Worm (Caenorhabditis elegans): ENCODE results near the gene skpo-1.

The skpo-1 gene

DNA sequence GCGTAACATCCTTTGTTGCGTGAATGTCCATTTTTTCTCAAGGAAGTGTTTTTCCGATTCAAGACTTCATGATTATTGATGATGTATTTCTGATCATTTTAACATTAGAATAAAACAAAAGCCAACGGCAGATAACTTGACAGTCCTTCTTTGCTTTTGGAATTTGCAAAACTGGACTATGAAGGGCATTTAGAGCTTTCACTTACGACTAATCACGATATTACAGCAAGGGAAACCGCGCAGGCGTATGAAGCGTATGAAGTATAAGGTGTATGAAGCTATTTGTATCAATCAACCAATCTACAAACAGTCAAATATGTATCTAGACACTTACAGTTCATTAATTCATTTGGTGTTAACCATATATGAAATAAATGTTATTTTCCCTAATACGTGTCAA is 26.9 kb downstream of the skpo-1 start:
- no peak for TF ChIP-seq lin-11 (tag; optimal IDR thresholded peaks at IDR 0.05)
- TF ChIP-seq ceh-31 (tag; optimal IDR thresholded peaks at IDR 0.05) = no peak
- no peak for TF ChIP-seq dve-1 (tag; optimal IDR thresholded peaks at IDR 0.05)
- TF ChIP-seq ztf-16 (tag; optimal IDR thresholded peaks at IDR 0.05) = no peak
- no peak for TF ChIP-seq dmd-4 (tag; optimal IDR thresholded peaks at IDR 0.05; ENCODE audit: borderline replicate concordance)
- no peak for TF ChIP-seq ceh-2 (tag; optimal IDR thresholded peaks at IDR 0.05)
- no peak for TF ChIP-seq K02D7.2 (tag; optimal IDR thresholded peaks at IDR 0.05)
- no peak for TF ChIP-seq pat-9 (tag; optimal IDR thresholded peaks at IDR 0.05)
- no peak for TF ChIP-seq T23F11.4 (GFP tag; optimal IDR thresholded peaks at IDR 0.05)
- no peak for TF ChIP-seq ceh-48 (tag; optimal IDR thresholded peaks at IDR 0.05)
- TF ChIP-seq ceh-30 (tag; optimal IDR thresholded peaks at IDR 0.05) = no peak
- TF ChIP-seq unc-42 (tag; optimal IDR thresholded peaks at IDR 0.05) = no peak

DNA sequence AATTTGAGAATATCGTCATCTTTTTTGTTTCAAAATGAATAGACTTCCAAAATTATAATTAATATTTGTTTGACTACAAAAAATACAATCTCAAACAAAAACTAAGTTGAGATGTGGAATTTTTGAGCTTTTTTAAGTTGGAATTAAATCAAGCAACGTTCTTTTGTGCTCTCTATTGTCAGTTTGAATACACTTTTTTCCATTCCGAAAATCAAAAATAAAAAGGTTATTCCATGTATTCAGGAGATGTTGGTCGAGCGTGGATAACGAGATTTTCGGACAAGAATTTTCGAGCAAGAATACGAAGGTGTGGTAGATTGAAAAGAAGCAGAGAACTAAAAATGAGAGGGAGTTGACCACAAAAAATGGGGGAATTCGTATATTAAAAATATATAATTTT is 34.5 kb downstream of the skpo-1 start:
- TF ChIP-seq ceh-18 (tag; optimal IDR thresholded peaks at IDR 0.05) = no peak
- TF ChIP-seq Y22D7AL.16 (tag; optimal IDR thresholded peaks at IDR 0.05) = no peak
- TF ChIP-seq pat-9 (tag; optimal IDR thresholded peaks at IDR 0.05) = no peak
- no peak for TF ChIP-seq lim-6 (tag; optimal IDR thresholded peaks at IDR 0.05)
- no peak for TF ChIP-seq elt-4 (tag; optimal IDR thresholded peaks at IDR 0.05)

DNA sequence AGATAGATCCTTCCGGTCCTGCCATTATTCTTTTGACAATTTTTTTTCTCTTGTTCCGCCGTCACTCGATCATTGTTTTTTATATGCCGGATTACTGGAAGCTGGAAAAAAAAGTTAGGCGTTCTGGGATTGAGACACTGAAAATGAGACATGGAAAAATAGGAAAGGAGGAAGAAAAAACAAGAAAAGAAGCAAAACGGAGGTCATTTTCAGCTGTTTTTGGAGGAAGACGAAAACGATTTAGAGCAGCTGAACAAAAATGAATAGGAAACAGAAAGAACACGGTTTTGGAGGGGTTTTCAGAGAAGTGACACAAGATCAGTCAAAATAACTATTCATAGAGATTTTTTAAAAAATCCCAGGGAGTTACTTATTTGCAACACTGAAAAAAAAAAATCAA is 35.6 kb downstream of the skpo-1 start, which contains the start of gene amt-3:
Gene amt-3 (minus strand): TSS at position 101 of the 400 bp plus-strand sequence.
- TF ChIP-seq pat-9 (tag; optimal IDR thresholded peaks at IDR 0.05) (no peak), npax-4 (tag; optimal IDR thresholded peaks at IDR 0.05) (no peak), ceh-34 (tag; optimal IDR thresholded peaks at IDR 0.05) (no peak), sdc-2 (tag; optimal IDR thresholded peaks at IDR 0.05) (no peak), fkh-6 (tag; optimal IDR thresholded peaks at IDR 0.05) (no peak), sox-4 (tag; optimal IDR thresholded peaks at IDR 0.05) (no peak), pqm-1 (tag; optimal IDR thresholded peaks at IDR 0.05) (no peak)

DNA sequence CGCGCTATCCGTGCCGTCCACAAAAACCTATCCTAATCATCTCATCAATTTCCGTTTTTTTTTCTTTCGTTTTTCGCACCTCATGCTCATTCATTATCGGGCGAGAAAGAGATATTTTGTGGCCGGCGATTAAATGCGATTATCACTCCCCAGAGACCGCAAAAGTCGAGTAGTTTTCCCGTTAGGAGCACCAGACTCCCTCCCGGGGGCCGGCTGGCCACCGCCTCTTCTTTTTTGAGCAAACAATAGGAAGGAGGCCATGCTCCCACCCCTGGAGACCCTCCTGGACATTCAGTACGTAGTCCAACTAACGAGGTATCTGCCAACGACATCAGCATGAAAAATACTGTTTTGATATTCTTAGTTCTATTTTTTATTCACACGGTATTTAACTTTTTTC is 44.2 kb downstream of the skpo-1 start, which contains the start of gene M195.2:
Gene M195.2 (plus strand): TSS at position 301 of the 400 bp plus-strand sequence.
- TF ChIP-seq gmeb-2 (tag; optimal IDR thresholded peaks at IDR 0.05) (no peak), unc-3 (GFP tag; conservative IDR thresholded peaks at IDR 0.05) (no peak), unc-3 (tag; optimal IDR thresholded peaks at IDR 0.05) (no peak), ceh-2 (tag; optimal IDR thresholded peaks at IDR 0.05) (no peak), hlh-30 (tag; optimal IDR thresholded peaks at IDR 0.05; ENCODE audit: insufficient read depth) (no peak), eyg-1 (tag; optimal IDR thresholded peaks at IDR 0.05) (no peak), che-1 (tag; optimal IDR thresholded peaks at IDR 0.05) (no peak), pag-3 (tag; optimal IDR thresholded peaks at IDR 0.05; ENCODE audit: borderline replicate concordance) (no peak), nfya-1 (tag; optimal IDR thresholded peaks at IDR 0.05) (no peak), ceh-48 (tag; optimal IDR thresholded peaks at IDR 0.05) (no peak)

DNA sequence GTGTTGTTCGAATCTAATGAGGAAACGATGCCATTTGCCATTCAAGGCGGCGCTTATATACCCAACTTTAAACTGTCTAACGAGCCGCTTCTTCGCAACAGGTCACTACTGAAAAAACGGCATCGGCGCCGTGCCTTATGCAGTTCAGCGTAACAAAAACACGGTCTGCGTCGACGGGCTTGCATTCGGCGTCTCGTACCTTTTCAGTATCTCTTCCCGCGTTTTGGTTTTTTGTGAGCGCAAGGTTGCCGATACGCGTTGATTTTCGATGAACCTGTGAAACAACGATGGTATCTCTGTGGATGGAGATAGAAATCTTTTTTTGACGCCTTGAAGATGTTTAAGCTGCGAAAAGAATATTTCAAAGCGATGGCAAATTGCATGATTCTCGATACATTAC is 45.3 kb downstream of the skpo-1 start, which contains the start of gene col-77:
Gene col-77 (minus strand): TSS at position 32 of the 400 bp plus-strand sequence.
- no peak for TF ChIP-seq F13H6.1 (tag; optimal IDR thresholded peaks at IDR 0.05)
- TF ChIP-seq ref-2 (tag; optimal IDR thresholded peaks at IDR 0.05) = no peak
- TF ChIP-seq ceh-9 (tag; optimal IDR thresholded peaks at IDR 0.05) = no peak
- no peak for TF ChIP-seq elt-4 (tag; optimal IDR thresholded peaks at IDR 0.05)
- no peak for TF ChIP-seq hlh-30 (tag; optimal IDR thresholded peaks at IDR 0.05; ENCODE audit: insufficient read depth)
- no peak for TF ChIP-seq K09A11.1 (tag; optimal IDR thresholded peaks at IDR 0.05; ENCODE audit: insufficient read depth)
